Worm (Caenorhabditis elegans) whole organism, L4 larva: ENCODE results near the gene lec-7.

Experiments
- Y48G9A.11 ChIP-seq: fragments of 200-800 bp; sonication (Bioruptor generic); IDR thresholded peaks from 2 replicates; pipeline ENCODE4 v1.3.6; 2022; ENCODE audit warnings: missing genetic modification reagents, missing genetic modification characterization, missing compliant biosample characterization
- ces-1 ChIP-seq: fragments of 150-350 bp; sonication (generic microtip); optimal IDR thresholded peaks from 4 replicates; lab custom pipeline; 2014; ENCODE audit warnings: missing biosample characterization, missing genetic modification reagents, missing genetic modification characterization
- daf-12 ChIP-seq: fragments of 150-350 bp; optimal IDR thresholded peaks from 2 replicates; lab custom pipeline; 2014; ENCODE audit warnings: missing biosample characterization, missing genetic modification reagents, missing genetic modification characterization
- dmd-6 ChIP-seq: fragments of 200-800 bp; sonication (Bioruptor generic); IDR thresholded peaks from 2 replicates; pipeline ENCODE4 v1.3.6; 2022; ENCODE audit warnings: missing genetic modification reagents, missing genetic modification characterization, missing compliant biosample characterization
- lir-3 ChIP-seq: sonication (generic microtip); optimal IDR thresholded peaks from 2 replicates; lab custom pipeline; 2016; ENCODE audit warnings: mild to moderate bottlenecking, missing genetic modification characterization, missing compliant biosample characterization
- nhr-25 ChIP-seq: sonication (generic microtip); optimal IDR thresholded peaks from 2 replicates; lab custom pipeline; 2017; ENCODE audit warnings: missing genetic modification characterization, mild to moderate bottlenecking, missing compliant biosample characterization, antibody characterized with exemption, moderate library complexity, borderline replicate concordance; ENCODE audit not compliant: insufficient read depth
- nhr-42 ChIP-seq: fragments of 200-800 bp; sonication (Bioruptor generic); IDR thresholded peaks from 2 replicates; pipeline ENCODE4 v1.3.6; 2022; ENCODE audit warnings: missing genetic modification characterization, missing compliant biosample characterization

The lec-7 gene

DNA sequence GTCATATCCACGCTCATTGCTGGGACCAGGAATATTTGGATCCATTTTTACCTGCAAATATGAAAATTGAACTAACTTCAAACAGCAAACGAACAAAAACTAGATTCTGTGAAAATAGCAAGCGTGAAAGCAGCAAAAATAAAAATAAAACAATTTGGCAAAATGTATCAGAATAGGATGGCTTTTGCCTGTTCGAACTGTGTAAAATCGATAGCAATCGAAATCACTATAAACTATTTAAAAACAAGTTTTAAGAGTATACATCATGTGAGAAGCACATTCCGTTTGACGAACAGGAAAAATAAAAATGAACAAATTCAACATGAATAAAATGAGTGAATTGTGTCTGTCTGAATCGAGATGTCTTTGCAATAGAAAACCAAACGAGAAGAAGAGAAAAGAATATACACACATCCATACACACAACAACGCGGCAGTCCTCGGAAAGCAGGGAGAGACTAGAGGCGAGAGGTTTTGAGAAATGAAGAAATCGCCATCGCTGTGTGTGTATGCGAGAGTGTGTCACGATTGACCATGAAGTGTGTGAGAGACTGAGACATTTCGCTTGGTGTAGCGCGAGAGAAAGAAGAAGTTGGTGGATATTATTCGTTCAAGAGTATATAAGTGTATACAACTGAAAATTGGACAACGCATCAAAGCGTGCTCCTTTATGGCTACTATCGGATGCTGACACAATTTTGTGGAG, 47.7 kb downstream of the lec-7 start, which contains the start of gene phf-34 (continued):
- no peak for TF ChIP-seq Y48G9A.11
- TF ChIP-seq ces-1 (GFP tag; lab: Kevin White, UChicago) = no peak
- TF ChIP-seq nhr-42 (GFP tag; lab: Robert Waterston, UW) = no peak
- no peak for TF ChIP-seq dmd-6
- no peak for TF ChIP-seq nhr-25 (tag; lab: Kevin White, UChicago)
- TF ChIP-seq daf-12 = no peak
- TF ChIP-seq lir-3 (tag; lab: Kevin White, UChicago) = no peak
